Worm (Caenorhabditis elegans): ENCODE data around the gene hex-2.
A peak's percentile ranks its signal among the peaks of the same experiment; 100 is the strongest.
"Not testable (repeated sequence)": the region's sequence is repeated elsewhere in the genome, so short reads cannot be mapped to it uniquely, and the experiment has no call there.

hex-2 gene

DNA sequence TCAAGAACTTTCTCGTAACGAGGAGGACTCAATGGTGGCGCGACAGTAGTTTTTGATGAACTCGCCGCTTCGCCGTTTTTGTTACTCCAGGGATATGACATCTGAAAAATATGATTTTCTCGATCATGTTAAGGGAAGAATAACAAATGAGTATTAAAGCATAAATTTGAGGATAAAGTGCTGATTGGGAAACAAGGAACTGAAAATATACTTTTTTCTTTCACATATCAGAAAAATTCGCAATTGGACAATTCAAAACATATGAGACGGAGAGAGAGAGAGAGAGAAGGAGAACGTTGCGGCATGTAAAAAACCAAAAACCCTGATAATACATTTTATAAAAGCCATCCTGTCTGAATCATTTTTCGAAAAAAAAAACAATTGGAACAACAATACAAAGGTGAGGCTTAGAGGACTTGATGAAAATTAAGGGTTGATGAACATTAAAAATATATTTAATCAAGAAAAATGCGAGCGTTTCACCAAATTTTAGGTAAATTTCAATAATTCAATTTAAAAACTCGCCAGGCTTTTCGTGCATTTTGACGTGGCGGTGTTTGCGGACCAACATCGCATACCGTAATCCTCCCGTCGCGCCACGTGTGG, 6.5 kb downstream of the hex-2 start, which contains the start of the genes mut-14 and C14C11.2:
mut-14 (minus strand) TSS at position 101 of the 606 bp plus-strand sequence.
C14C11.2 (plus strand) TSS at position 556 of the 606 bp plus-strand sequence.
- no peak for TF ChIP-seq him-1 (tag; optimal IDR thresholded peaks at IDR 0.05)

- not testable (repeated sequence) for TF ChIP-seq him-1, W03F9.2, dao-5 (tag; optimal IDR thresholded peaks at IDR 0.05)
Measured at ce11 chrV:5663317-5663716, 9.1 kb downstream of the hex-2 start, which contains the start of gene C14C11.1. TSS of gene C14C11.1 (plus strand) at chrV:5663617.

ce11 chrV:5666036-5666729, 11.9 kb downstream of the hex-2 start, which contains the start of gene C14C11.7:
TSS of gene C14C11.7 (minus strand) at chrV:5666086.
- no peak for TF ChIP-seq W03F9.2 (tag; optimal IDR thresholded peaks at IDR 0.05)
- TF ChIP-seq him-1 (tag; optimal IDR thresholded peaks at IDR 0.05) = no peak
- no peak for TF ChIP-seq dao-5 (tag; optimal IDR thresholded peaks at IDR 0.05)

- TF ChIP-seq dao-5 (tag; optimal IDR thresholded peaks at IDR 0.05) (no peak), W03F9.2 (tag; optimal IDR thresholded peaks at IDR 0.05) (peak; percentile 18), him-1 (tag; optimal IDR thresholded peaks at IDR 0.05) (no peak)
Measured at ce11 chrV:5667337-5667736, 13.1 kb downstream of the hex-2 start.

- TF ChIP-seq him-1 (tag; optimal IDR thresholded peaks at IDR 0.05) (no peak), dao-5 (tag; optimal IDR thresholded peaks at IDR 0.05) (no peak), W03F9.2 (tag; optimal IDR thresholded peaks at IDR 0.05) (no peak)
Measured at ce11 chrV:5668968-5669367, 14.7 kb downstream of the hex-2 start.

DNA sequence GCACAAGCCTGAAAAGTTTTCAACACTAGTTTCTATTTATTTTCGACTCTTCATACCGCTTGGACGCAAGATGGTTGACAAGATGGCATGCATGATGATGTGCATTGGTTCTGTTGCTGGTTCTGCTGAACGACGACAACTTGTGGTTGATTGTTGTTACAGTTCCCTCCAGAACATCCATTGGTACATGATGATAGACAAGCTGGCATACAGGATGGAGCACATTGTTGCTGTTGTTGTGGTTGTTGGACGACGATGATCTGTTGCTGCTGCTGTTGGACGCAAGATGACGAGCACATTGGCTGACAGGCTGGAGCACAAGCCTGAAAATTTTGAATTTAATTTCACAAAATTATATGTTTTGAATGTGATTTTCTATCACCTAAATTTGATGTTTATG, 18.0 kb downstream of the hex-2 start:
- TF ChIP-seq him-1 (tag; optimal IDR thresholded peaks at IDR 0.05) (no peak), W03F9.2 (tag; optimal IDR thresholded peaks at IDR 0.05) (no peak), dao-5 (tag; optimal IDR thresholded peaks at IDR 0.05) (no peak)

- no peak for TF ChIP-seq dao-5 (tag; optimal IDR thresholded peaks at IDR 0.05)
- no peak for TF ChIP-seq W03F9.2 (tag; optimal IDR thresholded peaks at IDR 0.05)
- no peak for TF ChIP-seq him-1 (tag; optimal IDR thresholded peaks at IDR 0.05)
Measured at ce11 chrV:5676011-5676410, 21.8 kb downstream of the hex-2 start, which contains the start of gene pqn-13. TSS of gene pqn-13 (minus strand) at chrV:5676111.

- TF ChIP-seq dao-5 (tag; optimal IDR thresholded peaks at IDR 0.05) (no peak), him-1 (tag; optimal IDR thresholded peaks at IDR 0.05) (no peak), W03F9.2 (tag; optimal IDR thresholded peaks at IDR 0.05) (no peak)
Measured at ce11 chrV:5677947-5678346, 23.7 kb downstream of the hex-2 start.

- no peak for TF ChIP-seq him-1 (tag; optimal IDR thresholded peaks at IDR 0.05)
- TF ChIP-seq dao-5 (tag; optimal IDR thresholded peaks at IDR 0.05) = no peak
- TF ChIP-seq W03F9.2 (tag; optimal IDR thresholded peaks at IDR 0.05) = no peak
Measured at ce11 chrV:5682530-5682929, 28.3 kb downstream of the hex-2 start, which contains the start of gene prp-39. TSS of gene prp-39 (minus strand) at chrV:5682630.

ce11 chrV:5684534-5684933, 30.3 kb downstream of the hex-2 start, which contains the start of the genes hmgs-1 and F25B4.4:
TSS of gene hmgs-1 (minus strand) at chrV:5684589.
TSS of gene F25B4.4 (plus strand) at chrV:5684873.
- peak; percentile 19 for TF ChIP-seq him-1 (tag; optimal IDR thresholded peaks at IDR 0.05)
- no peak for TF ChIP-seq dao-5 (tag; optimal IDR thresholded peaks at IDR 0.05)
- TF ChIP-seq W03F9.2 (tag; optimal IDR thresholded peaks at IDR 0.05) = peak; percentile 85

- TF ChIP-seq dao-5 (tag; optimal IDR thresholded peaks at IDR 0.05) (no peak), W03F9.2 (tag; optimal IDR thresholded peaks at IDR 0.05) (no peak), him-1 (tag; optimal IDR thresholded peaks at IDR 0.05) (no peak)
Measured at ce11 chrV:5687115-5687979, 33.1 kb downstream of the hex-2 start, which contains the start of gene F25B4.7. TSS of gene F25B4.7 (minus strand) at chrV:5687226.

DNA sequence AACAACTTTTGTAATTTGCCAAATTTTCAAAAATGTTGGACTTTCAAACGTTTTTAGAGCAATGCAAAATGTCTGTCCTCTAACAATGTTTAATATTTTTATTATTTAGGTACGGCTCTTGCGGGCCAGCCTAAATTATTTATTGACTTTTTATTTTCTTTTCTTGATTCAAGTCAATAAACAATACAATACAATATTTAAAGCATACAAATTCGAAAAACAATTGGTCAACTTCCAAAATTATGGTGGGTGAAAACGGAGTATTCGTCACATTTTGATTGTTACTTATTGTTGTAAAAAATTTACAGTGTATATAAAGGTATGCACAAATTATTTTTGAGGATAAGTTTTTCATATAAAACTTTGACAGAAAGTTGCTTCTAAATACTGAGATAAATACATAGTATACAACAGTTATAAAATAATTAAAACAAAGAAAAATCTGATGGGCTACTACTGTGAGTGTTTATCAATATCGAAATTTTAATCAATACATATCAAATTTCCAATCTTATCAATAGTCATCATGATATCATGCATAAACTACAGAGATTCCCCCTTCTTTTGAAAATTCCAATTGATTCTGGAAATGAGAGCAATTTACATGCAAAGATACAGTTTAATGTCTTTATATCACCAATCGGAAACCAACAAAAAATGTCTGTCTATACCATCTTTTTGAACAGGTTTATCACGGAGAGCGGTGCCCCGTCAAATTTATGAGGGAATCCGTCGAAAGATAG, 37.6 kb downstream of the hex-2 start, which contains the start of gene F25B4.8:
F25B4.8 (minus strand) TSS at position 51 of the 743 bp plus-strand sequence.
- TF ChIP-seq W03F9.2 (tag; optimal IDR thresholded peaks at IDR 0.05) (no peak), him-1 (tag; optimal IDR thresholded peaks at IDR 0.05) (no peak), dao-5 (tag; optimal IDR thresholded peaks at IDR 0.05) (no peak)
